Fruit fly (Drosophila melanogaster): ENCODE measurements around the gene Wdr92.

DNA sequence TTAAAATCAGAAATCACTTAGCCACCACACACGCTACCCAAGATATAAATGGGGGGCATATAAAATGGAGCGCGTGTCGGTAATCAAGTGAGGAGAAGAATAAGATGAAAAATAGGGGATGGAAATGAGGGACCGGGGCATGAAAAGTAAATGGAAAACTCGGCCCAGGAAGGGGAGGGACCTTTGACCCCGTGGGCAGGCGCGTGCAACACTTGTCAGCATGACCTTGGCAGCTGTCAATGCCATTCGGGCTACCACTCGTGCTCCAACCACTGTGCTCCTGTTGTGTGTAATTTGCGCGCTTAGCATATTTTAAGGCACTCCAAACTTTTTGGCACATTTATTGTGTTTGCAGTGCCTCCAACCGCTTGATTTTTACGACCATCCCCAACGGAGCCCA is 38.4 kb downstream of the Wdr92 start:
- TF ChIP-seq EcR (GFP tag; optimal IDR thresholded peaks at IDR 0.05) (no peak), CG13204 (GFP tag; optimal IDR thresholded peaks at IDR 0.05) (no peak), CG9948 (tag; optimal IDR thresholded peaks at IDR 0.05) (no peak), CG8301 (tag; optimal IDR thresholded peaks at IDR 0.05) (no peak), CG4496 (GFP tag; IDR thresholded peaks at IDR 0.05) (no peak), fd96Ca (GFP tag; IDR thresholded peaks at IDR 0.05) (no peak), Snoo (tag; optimal IDR thresholded peaks at IDR 0.05) (no peak), CG10348 (GFP tag; IDR thresholded peaks at IDR 0.05) (no peak), Ets98B (GFP tag; IDR thresholded peaks at IDR 0.05) (no peak)
